Fruit fly (Drosophila melanogaster) whole organism, embryonic: ENCODE data around the gene Ns1.

Experiments
- Adf1 ChIP-seq: fragments of 200-800 bp; sonication (Bioruptor generic); IDR thresholded peaks from 2 replicates; pipeline ENCODE4 v1.3.6; 2022; ENCODE audit warnings: missing biosample characterization, missing genetic modification characterization
- CG10267 ChIP-seq: fragments of 200-800 bp; sonication (Bioruptor generic); optimal IDR thresholded peaks from 2 replicates; lab custom pipeline; 2018; ENCODE audit warnings: missing biosample characterization, mild to moderate bottlenecking, missing genetic modification characterization, moderate library complexity
- CG10543 ChIP-seq: fragments of 200-800 bp; sonication (Bioruptor generic); optimal IDR thresholded peaks from 3 replicates; lab custom pipeline; 2017; ENCODE audit warnings: missing biosample characterization, mild to moderate bottlenecking, missing genetic modification characterization, moderate library complexity
- CG11560 ChIP-seq: fragments of 200-800 bp; sonication (Bioruptor generic); IDR thresholded peaks from 3 replicates; pipeline ENCODE4 v1.3.6; 2022; ENCODE audit warnings: missing biosample characterization, missing genetic modification characterization
- CG12659 ChIP-seq: fragments of 200-800 bp; sonication (Bioruptor generic); optimal IDR thresholded peaks from 3 replicates; lab custom pipeline; 2017; ENCODE audit warnings: mild to moderate bottlenecking, missing biosample characterization, missing genetic modification reagents, missing genetic modification characterization
- CG13775 ChIP-seq: fragments of 200-800 bp; sonication (Bioruptor generic); optimal IDR thresholded peaks from 3 replicates; lab custom pipeline; 2017; ENCODE audit warnings: missing biosample characterization, mild to moderate bottlenecking, missing genetic modification characterization
- CG14667 ChIP-seq: fragments of 200-800 bp; sonication (Bioruptor generic); IDR thresholded peaks from 2 replicates; pipeline ENCODE4 v1.3.6; 2022; ENCODE audit warnings: missing biosample characterization, missing genetic modification characterization
- CG15601 ChIP-seq: fragments of 200-800 bp; sonication (Bioruptor generic); optimal IDR thresholded peaks from 3 replicates; lab custom pipeline; 2019; ENCODE audit warnings: missing biosample characterization, mild to moderate bottlenecking, missing genetic modification characterization, moderate library complexity
- CG16813 ChIP-seq: fragments of 200-800 bp; sonication (Bioruptor generic); IDR thresholded peaks from 3 replicates; pipeline ENCODE4 v1.3.6; 2022; ENCODE audit warnings: missing biosample characterization, missing genetic modification characterization; ENCODE audit not compliant: partially characterized antibody
- CG17912 ChIP-seq: fragments of 200-800 bp; sonication (Bioruptor generic); optimal IDR thresholded peaks from 2 replicates; lab custom pipeline; 2018; ENCODE audit warnings: missing biosample characterization, mild to moderate bottlenecking, missing genetic modification characterization
- CG2202 ChIP-seq: fragments of 200-800 bp; sonication (Bioruptor generic); optimal IDR thresholded peaks from 2 replicates; lab custom pipeline; 2018; ENCODE audit warnings: missing biosample characterization, mild to moderate bottlenecking, missing genetic modification characterization
- CG2875 ChIP-seq: fragments of 200-800 bp; sonication (Bioruptor generic); optimal IDR thresholded peaks from 2 replicates; lab custom pipeline; 2017; ENCODE audit warnings: missing biosample characterization, mild to moderate bottlenecking, missing genetic modification characterization, missing genetic modification reagents
- CG4707 ChIP-seq: fragments of 200-800 bp; sonication (Bioruptor generic); optimal IDR thresholded peaks from 2 replicates; lab custom pipeline; 2018; ENCODE audit warnings: missing biosample characterization, mild to moderate bottlenecking, missing genetic modification characterization, moderate library complexity
- CG4820 ChIP-seq: fragments of 200-800 bp; sonication (Bioruptor generic); optimal IDR thresholded peaks from 3 replicates; lab custom pipeline; 2016; ENCODE audit warnings: missing biosample characterization, missing genetic modification characterization
- CG7271 ChIP-seq: fragments of 200-800 bp; sonication (Bioruptor generic); optimal IDR thresholded peaks from 2 replicates; lab custom pipeline; 2018; ENCODE audit warnings: missing biosample characterization, mild to moderate bottlenecking, missing genetic modification characterization, moderate library complexity
- CG8765 ChIP-seq: fragments of 200-800 bp; sonication (Bioruptor generic); IDR thresholded peaks from 2 replicates; pipeline ENCODE4 v1.3.6; 2022; ENCODE audit warnings: missing biosample characterization, missing genetic modification characterization
- CG9876 ChIP-seq: fragments of 200-800 bp; sonication (Bioruptor generic); optimal IDR thresholded peaks from 2 replicates; lab custom pipeline; 2016; ENCODE audit warnings: missing biosample characterization, missing genetic modification characterization
- CHES-1-like ChIP-seq: fragments of 200-800 bp; sonication (Bioruptor generic); optimal IDR thresholded peaks from 2 replicates; lab custom pipeline; 2016; ENCODE audit warnings: missing biosample characterization, missing genetic modification characterization
- Dek ChIP-seq: fragments of 200-800 bp; sonication (Bioruptor generic); optimal IDR thresholded peaks from 3 replicates; lab custom pipeline; 2019; ENCODE audit warnings: missing biosample characterization, mild to moderate bottlenecking, missing genetic modification characterization, moderate library complexity
- Doc2 ChIP-seq: fragments of 200-800 bp; sonication (Bioruptor generic); IDR thresholded peaks from 2 replicates; pipeline ENCODE4 v1.3.6; 2022; ENCODE audit warnings: missing biosample characterization, missing genetic modification characterization
- Doc3 ChIP-seq: fragments of 200-800 bp; sonication (Bioruptor generic); IDR thresholded peaks from 3 replicates; pipeline ENCODE4 v1.3.6; 2022; ENCODE audit warnings: missing biosample characterization, missing genetic modification characterization; ENCODE audit not compliant: partially characterized antibody
- Elba2 ChIP-seq: fragments of 200-800 bp; sonication (Bioruptor generic); optimal IDR thresholded peaks from 3 replicates; lab custom pipeline; 2016; ENCODE audit warnings: missing biosample characterization, missing genetic modification characterization
- HLH54F ChIP-seq: fragments of 200-800 bp; sonication (Bioruptor generic); optimal IDR thresholded peaks from 3 replicates; lab custom pipeline; 2016; ENCODE audit warnings: missing biosample characterization, missing genetic modification characterization
- Hey ChIP-seq: fragments of 200-800 bp; sonication (Bioruptor generic); optimal IDR thresholded peaks from 3 replicates; lab custom pipeline; 2018; ENCODE audit warnings: missing biosample characterization, mild to moderate bottlenecking, missing genetic modification characterization
- MTF-1 ChIP-seq: fragments of 200-800 bp; sonication (Bioruptor generic); optimal IDR thresholded peaks from 2 replicates; lab custom pipeline; 2018; ENCODE audit warnings: missing biosample characterization, mild to moderate bottlenecking, missing genetic modification characterization, borderline replicate concordance
- Nf-YB ChIP-seq: fragments of 200-800 bp; sonication (Bioruptor generic); optimal IDR thresholded peaks from 3 replicates; lab custom pipeline; 2019; ENCODE audit warnings: missing biosample characterization, mild to moderate bottlenecking, missing genetic modification characterization, moderate library complexity
- PHDP ChIP-seq: fragments of 200-800 bp; sonication (Bioruptor generic); optimal IDR thresholded peaks from 3 replicates; lab custom pipeline; 2018; ENCODE audit warnings: missing biosample characterization, mild to moderate bottlenecking, missing genetic modification characterization, moderate library complexity
- Sox100B ChIP-seq: fragments of 200-800 bp; sonication (Bioruptor generic); optimal IDR thresholded peaks from 3 replicates; lab custom pipeline; 2018; ENCODE audit warnings: missing biosample characterization, mild to moderate bottlenecking, missing genetic modification characterization
- Stat92E ChIP-seq, 3 experiments: fragments of >200 bp in 2 of 3; fragments of 200-800 bp in 1 of 3; sonication (Bioruptor generic) in 1 of 3; optimal IDR thresholded peaks; 2 replicates each; lab custom pipeline; 2017 to 2019; ENCODE audit warnings: missing biosample characterization in 3 of 3, missing genetic modification characterization in 3 of 3, mild to moderate bottlenecking in 1 of 3, moderate library complexity in 1 of 3
- Xbp1 ChIP-seq: fragments of 200-800 bp; sonication (Bioruptor generic); optimal IDR thresholded peaks from 3 replicates; lab custom pipeline; 2016; ENCODE audit warnings: missing biosample characterization, mild to moderate bottlenecking, missing genetic modification characterization
- cg ChIP-seq: fragments of 200-800 bp; sonication (Bioruptor generic); optimal IDR thresholded peaks from 3 replicates; lab custom pipeline; 2019; ENCODE audit warnings: missing biosample characterization, mild to moderate bottlenecking, missing genetic modification characterization, moderate library complexity
- crol ChIP-seq: fragments of 200-800 bp; sonication (Bioruptor generic); IDR thresholded peaks from 2 replicates; pipeline ENCODE4 v1.3.6; 2022; ENCODE audit warnings: missing biosample characterization, missing genetic modification characterization
- dm ChIP-seq: fragments of 200-800 bp; sonication (Bioruptor generic); optimal IDR thresholded peaks from 3 replicates; lab custom pipeline; 2016; ENCODE audit warnings: missing biosample characterization, missing genetic modification characterization
- h ChIP-seq: fragments of >200 bp; optimal IDR thresholded peaks from 2 replicates; lab custom pipeline; 2017
- hb ChIP-seq: fragments of 200-800 bp; sonication (Bioruptor generic); IDR thresholded peaks from 3 replicates; pipeline ENCODE4 v1.3.6; 2022; ENCODE audit warnings: missing biosample characterization, missing genetic modification characterization; ENCODE audit not compliant: partially characterized antibody
- hkb ChIP-seq, 2 experiments: fragments of 200-800 bp in 1 of 2; fragments of >200 bp in 1 of 2; sonication (Bioruptor generic) in 1 of 2; IDR thresholded peaks in 1 of 2; optimal IDR thresholded peaks in 1 of 2; 2 replicates each; pipeline versions ENCODE4 v1.3.6 to Lab custom; 2017 to 2022; ENCODE audit warnings: missing biosample characterization in 1 of 2, missing genetic modification characterization in 1 of 2
- lmd ChIP-seq: fragments of 200-800 bp; sonication (Bioruptor generic); IDR thresholded peaks from 2 replicates; pipeline ENCODE4 v1.3.6; 2022; ENCODE audit warnings: missing biosample characterization, missing genetic modification characterization
- lov ChIP-seq, 2 experiments: fragments of 200-800 bp in 1 of 2; fragments of >200 bp in 1 of 2; sonication (Bioruptor generic) in 1 of 2; IDR thresholded peaks in 1 of 2; optimal IDR thresholded peaks in 1 of 2; 2 replicates in 1 of 2; 3 replicates in 1 of 2; pipeline versions ENCODE4 v1.3.6 to Lab custom; 2017 to 2022; ENCODE audit warnings: missing biosample characterization in 1 of 2, missing genetic modification characterization in 1 of 2
- maf-S ChIP-seq: fragments of 200-800 bp; sonication (Bioruptor generic); optimal IDR thresholded peaks from 2 replicates; lab custom pipeline; 2016; ENCODE audit warnings: missing biosample characterization, missing genetic modification characterization
- pan ChIP-seq, 4 experiments: fragments of >200 bp in 3 of 4; fragments of 200-800 bp in 1 of 4; sonication (Bioruptor generic) in 1 of 4; optimal IDR thresholded peaks in 3 of 4; IDR thresholded peaks in 1 of 4; 2 replicates each; pipeline versions ENCODE4 v1.3.6 to Lab custom; 2017 to 2022; ENCODE audit warnings: missing biosample characterization in 2 of 4, missing genetic modification characterization in 2 of 4, mixed read lengths in 1 of 4
- sisA ChIP-seq: fragments of 200-800 bp; sonication (Bioruptor generic); IDR thresholded peaks from 2 replicates; pipeline ENCODE4 v1.3.6; 2022; ENCODE audit warnings: missing biosample characterization, missing genetic modification characterization
- so ChIP-seq: fragments of 200-800 bp; sonication (Bioruptor generic); IDR thresholded peaks from 3 replicates; pipeline ENCODE4 v1.3.6; 2022; ENCODE audit warnings: missing biosample characterization, missing genetic modification characterization
- tll ChIP-seq, 2 experiments: fragments of 200-800 bp in 1 of 2; fragments of >200 bp in 1 of 2; sonication (Bioruptor generic) in 1 of 2; optimal IDR thresholded peaks; 2 replicates each; lab custom pipeline; 2017 to 2019; ENCODE audit warnings: missing biosample characterization in 2 of 2, missing genetic modification characterization in 2 of 2, mild to moderate bottlenecking in 1 of 2, moderate library complexity in 1 of 2
- unpg ChIP-seq: fragments of 200-800 bp; sonication (Bioruptor generic); optimal IDR thresholded peaks from 3 replicates; lab custom pipeline; 2018; ENCODE audit warnings: missing biosample characterization, mild to moderate bottlenecking, missing genetic modification characterization, moderate library complexity
- wek ChIP-seq: fragments of 200-800 bp; sonication (Bioruptor generic); optimal IDR thresholded peaks from 3 replicates; lab custom pipeline; 2018; ENCODE audit warnings: missing biosample characterization, mild to moderate bottlenecking, missing genetic modification characterization, moderate library complexity
- yki ChIP-seq: fragments of >200 bp; optimal IDR thresholded peaks from 3 replicates; lab custom pipeline; 2018
- zen ChIP-seq: fragments of 200-800 bp; sonication (Bioruptor generic); optimal IDR thresholded peaks from 3 replicates; lab custom pipeline; 2018; ENCODE audit warnings: missing biosample characterization, mild to moderate bottlenecking, missing genetic modification characterization, moderate library complexity
- zf30C ChIP-seq: fragments of 200-800 bp; sonication (Bioruptor generic); optimal IDR thresholded peaks from 3 replicates; lab custom pipeline; 2018; ENCODE audit warnings: missing biosample characterization, mild to moderate bottlenecking, missing genetic modification characterization

Gene Ns1

dm6 chr3R:17020956-17021355 lies 51.5 kb downstream of the Ns1 start, which contains the start of gene Adsl (continued):
- TF ChIP-seq unpg (no peak), CG10543 (GFP tag; lab: Kevin White, UChicago) (no peak), CG2202 (tag; lab: Kevin White, UChicago) (peak; percentile 74), CG11560 (tag; lab: Robert Waterston, UW) (no peak), CG10267 (tag; lab: Kevin White, UChicago) (peak; percentile 77), Sox100B (GFP tag; lab: Kevin White, UChicago) (peak; percentile 74), cg (GFP tag; lab: Kevin White, UChicago) (no peak), Stat92E (GFP tag; optimal IDR thresholded peaks at IDR 0.05; lab: Kevin White, UChicago) (no peak), PHDP (tag; lab: Kevin White, UChicago) (no peak), tll (GFP tag; optimal IDR thresholded peaks at IDR 0.05; lab: Kevin White, UChicago) (no peak), CG13775 (GFP tag; lab: Kevin White, UChicago) (peak; percentile 81), CG9876 (GFP tag; lab: Kevin White, UChicago) (no peak), CHES-1-like (GFP tag; lab: Kevin White, UChicago) (no peak), dm (GFP tag; lab: Kevin White, UChicago) (peak; percentile 91), wek (GFP tag; lab: Kevin White, UChicago) (peak; percentile 76), lmd (GFP tag; lab: Robert Waterston, UW) (no peak), CG17912 (GFP tag; lab: Kevin White, UChicago) (peak; percentile 50), CG14667 (GFP tag; lab: Robert Waterston, UW) (no peak), Dek (tag; lab: Kevin White, UChicago) (no peak), CG4820 (peak; percentile 37), hb (GFP tag; lab: Robert Waterston, UW) (no peak), Hey (tag; lab: Kevin White, UChicago) (peak; percentile 14), Xbp1 (peak; percentile 57), Nf-YB (peak; percentile 53), CG8765 (GFP tag; lab: Robert Waterston, UW) (no peak), hkb (optimal IDR thresholded peaks at IDR 0.05; lab: Kevin White, UChicago) (no peak), hkb (GFP tag; IDR thresholded peaks at IDR 0.05; lab: Robert Waterston, UW) (peak; percentile 73), Adf1 (GFP tag; lab: Robert Waterston, UW) (no peak), so (GFP tag; lab: Robert Waterston, UW) (0 out of 3 replicates have a peak, but pooled peaks have one; percentile 32), CG2875 (peak; percentile 83), CG16813 (GFP tag; lab: Robert Waterston, UW) (no peak), maf-S (GFP tag; lab: Kevin White, UChicago) (no peak), CG4707 (GFP tag; lab: Kevin White, UChicago) (peak; percentile 75), Doc2 (no peak), crol (GFP tag; lab: Robert Waterston, UW) (no peak), MTF-1 (GFP tag; lab: Kevin White, UChicago) (peak; percentile 88), h (lab: Kevin White, UChicago) (no peak), CG15601 (no peak), sisA (GFP tag; lab: Robert Waterston, UW) (no peak), zen (tag; lab: Kevin White, UChicago) (peak; percentile 67), pan (optimal IDR thresholded peaks at IDR 0.05; lab: Kevin White, UChicago) (no peak), pan (GFP tag; optimal IDR thresholded peaks at IDR 0.05 in 1 of 2, IDR thresholded peaks at IDR 0.05 in 1 of 2) (peak in 1 of 2 experiments; percentile 65), CG12659 (GFP tag; lab: Kevin White, UChicago) (peak; percentile 72), zf30C (GFP tag; lab: Kevin White, UChicago) (no peak), Elba2 (GFP tag; lab: Kevin White, UChicago) (no peak), Doc3 (GFP tag; lab: Robert Waterston, UW) (no peak), lov (optimal IDR thresholded peaks at IDR 0.05; lab: Kevin White, UChicago) (no peak), lov (GFP tag; IDR thresholded peaks at IDR 0.05; lab: Robert Waterston, UW) (peak; percentile 77; the same call in 2 of the 3 replicates), HLH54F (GFP tag; lab: Kevin White, UChicago) (peak; percentile 2), CG7271 (tag; lab: Kevin White, UChicago) (peak; percentile 91), yki (lab: Kevin White, UChicago) (no peak)
